Fruit fly (Drosophila melanogaster): Measurements from ENCODE around the gene SelT.
A peak's percentile ranks its signal among the peaks of the same experiment; 100 is the strongest.

The SelT gene

dm6 chr2L:5010784-5011260, at the start of gene SelT, which contains the start of the genes CG31917 and Tfb5:
Gene SelT (plus strand): TSS chr2L:5010922.
Gene CG31917 (minus strand): TSS chr2L:5010834.
Gene Tfb5 (minus strand): TSS chr2L:5010834.
- TF ChIP-seq Clk (GFP tag; optimal IDR thresholded peaks at IDR 0.05) = peak; percentile 20
- peak; percentile 56 for TF ChIP-seq Mnt (GFP tag; optimal IDR thresholded peaks at IDR 0.05)
- peak; percentile 73 for TF ChIP-seq CG7101 (tag; optimal IDR thresholded peaks at IDR 0.05)
- no peak for TF ChIP-seq kay (GFP tag; ENCODE audit: borderline replicate concordance)
- peak; percentile 49 for TF ChIP-seq tj (GFP tag; optimal IDR thresholded peaks at IDR 0.05)
- peak; percentile 83 for TF ChIP-seq bab1 (GFP tag; optimal IDR thresholded peaks at IDR 0.05)
- peak; percentile 82 for TF ChIP-seq toe (GFP tag; optimal IDR thresholded peaks at IDR 0.05)
- TF ChIP-seq CG1620 (GFP tag; optimal IDR thresholded peaks at IDR 0.05) = peak; percentile 78
- peak; percentile 71 for TF ChIP-seq Hr96 (GFP tag; optimal IDR thresholded peaks at IDR 0.05)
- TF ChIP-seq CG14711 (tag; optimal IDR thresholded peaks at IDR 0.05) = peak; percentile 58
- peak; percentile 52 for TF ChIP-seq Crg-1 (GFP tag; optimal IDR thresholded peaks at IDR 0.05)
- TF ChIP-seq cic (GFP tag; optimal IDR thresholded peaks at IDR 0.05) = no peak
- TF ChIP-seq pad (GFP tag; optimal IDR thresholded peaks at IDR 0.05) = peak; percentile 85
- TF ChIP-seq CG33017 (tag; optimal IDR thresholded peaks at IDR 0.05) = peak; percentile 37
- peak; percentile 55 for TF ChIP-seq CG12768 (GFP tag; optimal IDR thresholded peaks at IDR 0.05)
- TF ChIP-seq CG5204 (GFP tag; optimal IDR thresholded peaks at IDR 0.05) = no peak
- peak; percentile 73 for TF ChIP-seq CG11617 (GFP tag; optimal IDR thresholded peaks at IDR 0.05)
- TF ChIP-seq cnc (optimal IDR thresholded peaks at IDR 0.05) = no peak
- peak; percentile 61 for TF ChIP-seq CG7045 (GFP tag; optimal IDR thresholded peaks at IDR 0.05)
- TF ChIP-seq ovo (GFP tag; optimal IDR thresholded peaks at IDR 0.05) = peak; percentile 52

- no peak for TF ChIP-seq CG7045 (GFP tag; optimal IDR thresholded peaks at IDR 0.05)
- TF ChIP-seq Hr96 (GFP tag; optimal IDR thresholded peaks at IDR 0.05) = no peak
- TF ChIP-seq CG33017 (tag; optimal IDR thresholded peaks at IDR 0.05) = no peak
- peak; percentile 24 for TF ChIP-seq CG1620 (GFP tag; optimal IDR thresholded peaks at IDR 0.05)
- peak; percentile 52 for TF ChIP-seq CG11617 (GFP tag; optimal IDR thresholded peaks at IDR 0.05)
- TF ChIP-seq Mnt (GFP tag; optimal IDR thresholded peaks at IDR 0.05) = no peak
- TF ChIP-seq CG12768 (GFP tag; optimal IDR thresholded peaks at IDR 0.05) = peak; percentile 53
- peak; percentile 13 for TF ChIP-seq bab1 (GFP tag; optimal IDR thresholded peaks at IDR 0.05)
- TF ChIP-seq ovo (GFP tag; optimal IDR thresholded peaks at IDR 0.05) = no peak
- TF ChIP-seq CG5204 (GFP tag; optimal IDR thresholded peaks at IDR 0.05) = no peak
- no peak for TF ChIP-seq toe (GFP tag; optimal IDR thresholded peaks at IDR 0.05)
- peak; percentile 3 for TF ChIP-seq tj (GFP tag; optimal IDR thresholded peaks at IDR 0.05)
- TF ChIP-seq cic (GFP tag; optimal IDR thresholded peaks at IDR 0.05) = no peak
- no peak for TF ChIP-seq kay (GFP tag; ENCODE audit: borderline replicate concordance)
- TF ChIP-seq cnc (optimal IDR thresholded peaks at IDR 0.05) = no peak
- TF ChIP-seq CG7101 (tag; optimal IDR thresholded peaks at IDR 0.05) = peak; percentile 27
- TF ChIP-seq pad (GFP tag; optimal IDR thresholded peaks at IDR 0.05) = no peak
- TF ChIP-seq Crg-1 (GFP tag; optimal IDR thresholded peaks at IDR 0.05) = no peak
- peak; percentile 96 for TF ChIP-seq CG14711 (tag; optimal IDR thresholded peaks at IDR 0.05)
- peak; percentile 2 for TF ChIP-seq Clk (GFP tag; optimal IDR thresholded peaks at IDR 0.05)
Measured at dm6 chr2L:4965420-4965819, 45.3 kb upstream of the SelT start, which contains the start of gene CG34125. Gene CG34125 (plus strand): TSS chr2L:4965673.

dm6 chr2L:4965923-4966322, 44.8 kb upstream of the SelT start:
- TF ChIP-seq bab1 (GFP tag; optimal IDR thresholded peaks at IDR 0.05) (no peak), CG11617 (GFP tag; optimal IDR thresholded peaks at IDR 0.05) (no peak), ovo (GFP tag; optimal IDR thresholded peaks at IDR 0.05) (no peak), toe (GFP tag; optimal IDR thresholded peaks at IDR 0.05) (no peak), CG14711 (tag; optimal IDR thresholded peaks at IDR 0.05) (no peak), Mnt (GFP tag; optimal IDR thresholded peaks at IDR 0.05) (no peak), Crg-1 (GFP tag; optimal IDR thresholded peaks at IDR 0.05) (no peak), Hr96 (GFP tag; optimal IDR thresholded peaks at IDR 0.05) (no peak), cic (GFP tag; optimal IDR thresholded peaks at IDR 0.05) (no peak)

- no peak for TF ChIP-seq CG7101 (tag; optimal IDR thresholded peaks at IDR 0.05)
- TF ChIP-seq Mnt (GFP tag; optimal IDR thresholded peaks at IDR 0.05) = peak; percentile 50
Measured at dm6 chr2L:4967511-4967910, 43.2 kb upstream of the SelT start, which contains the start of gene eIF3i. Gene eIF3i (minus strand): TSS chr2L:4967775.

dm6 chr2L:4968767-4969166, 42.0 kb upstream of the SelT start, which contains the start of the genes Scox and Polr1C:
Gene Scox (minus strand): TSS chr2L:4968935.
Gene Polr1C (plus strand): TSS chr2L:4969004.
- TF ChIP-seq Mnt (GFP tag; optimal IDR thresholded peaks at IDR 0.05) (peak; percentile 87), CG7045 (GFP tag; optimal IDR thresholded peaks at IDR 0.05) (no peak)

- TF ChIP-seq tj (GFP tag; optimal IDR thresholded peaks at IDR 0.05) = peak; percentile 14
- no peak for TF ChIP-seq toe (GFP tag; optimal IDR thresholded peaks at IDR 0.05)
- no peak for TF ChIP-seq kay (GFP tag; ENCODE audit: borderline replicate concordance)
- peak; percentile 26 for TF ChIP-seq pad (GFP tag; optimal IDR thresholded peaks at IDR 0.05)
- peak; percentile 29 for TF ChIP-seq Crg-1 (GFP tag; optimal IDR thresholded peaks at IDR 0.05)
- TF ChIP-seq CG11617 (GFP tag; optimal IDR thresholded peaks at IDR 0.05) = peak; percentile 19
- peak; percentile 72 for TF ChIP-seq Mnt (GFP tag; optimal IDR thresholded peaks at IDR 0.05)
- no peak for TF ChIP-seq CG33017 (tag; optimal IDR thresholded peaks at IDR 0.05)
- no peak for TF ChIP-seq ovo (GFP tag; optimal IDR thresholded peaks at IDR 0.05)
- no peak for TF ChIP-seq CG12768 (GFP tag; optimal IDR thresholded peaks at IDR 0.05)
- peak; percentile 46 for TF ChIP-seq cic (GFP tag; optimal IDR thresholded peaks at IDR 0.05)
- no peak for TF ChIP-seq Clk (GFP tag; optimal IDR thresholded peaks at IDR 0.05)
- no peak for TF ChIP-seq cnc (optimal IDR thresholded peaks at IDR 0.05)
- TF ChIP-seq CG1620 (GFP tag; optimal IDR thresholded peaks at IDR 0.05) = peak; percentile 50
- peak; percentile 25 for TF ChIP-seq CG7101 (tag; optimal IDR thresholded peaks at IDR 0.05)
- no peak for TF ChIP-seq CG7045 (GFP tag; optimal IDR thresholded peaks at IDR 0.05)
- peak; percentile 74 for TF ChIP-seq bab1 (GFP tag; optimal IDR thresholded peaks at IDR 0.05)
- peak; percentile 66 for TF ChIP-seq CG14711 (tag; optimal IDR thresholded peaks at IDR 0.05)
- no peak for TF ChIP-seq Hr96 (GFP tag; optimal IDR thresholded peaks at IDR 0.05)
- no peak for TF ChIP-seq CG5204 (GFP tag; optimal IDR thresholded peaks at IDR 0.05)
Measured at dm6 chr2L:4971329-4971798, 39.4 kb upstream of the SelT start, which contains the start of gene CG14043. Gene CG14043 (plus strand): TSS chr2L:4971702.
